Worm (Caenorhabditis elegans) whole organism, midembryonic: ENCODE measurements around the gene rtfo-1.
A peak's percentile ranks its signal among the peaks of the same experiment; 100 is the strongest.

Experiments
- flt-1 ChIP-seq: fragments of 200-800 bp; sonication (Bioruptor generic); IDR thresholded peaks from 2 replicates; pipeline ENCODE4 v1.3.6; 2022; ENCODE audit warnings: missing genetic modification characterization, missing compliant biosample characterization
- klf-2 ChIP-seq: fragments of 200-800 bp; sonication (Bioruptor generic); conservative IDR thresholded peaks from 2 replicates; pipeline ENCODE4 v1.3.6; 2022; ENCODE audit warnings: missing genetic modification reagents, missing genetic modification characterization, missing compliant biosample characterization
- med-1 ChIP-seq: sonication (generic microtip); optimal IDR thresholded peaks from 2 replicates; lab custom pipeline; 2017; ENCODE audit warnings: missing genetic modification characterization, mild to moderate bottlenecking, missing compliant biosample characterization, antibody characterized with exemption, missing genetic modification reagents; ENCODE audit not compliant: insufficient read depth
- ref-1 ChIP-seq: fragments of 200-800 bp; sonication (Bioruptor generic); conservative IDR thresholded peaks from 2 replicates; pipeline ENCODE4 v1.3.6; 2022; ENCODE audit warnings: missing genetic modification reagents, missing genetic modification characterization, missing compliant biosample characterization
- ztf-23 ChIP-seq: fragments of 200-800 bp; sonication (Bioruptor generic); IDR thresholded peaks from 2 replicates; pipeline ENCODE4 v1.3.6; 2022; ENCODE audit warnings: missing genetic modification reagents, missing genetic modification characterization, missing compliant biosample characterization

- TF ChIP-seq flt-1 (GFP tag; lab: Robert Waterston, UW) (peak; percentile 84), ztf-23 (GFP tag; lab: Robert Waterston, UW) (peak; percentile 82), med-1 (peak; percentile 89), klf-2 (GFP tag; lab: Robert Waterston, UW) (0 out of 2 replicates have a peak, but pooled peaks have one; percentile 34), ref-1 (GFP tag; lab: Robert Waterston, UW) (no peak)
Observed at ce11 chrV:9582594-9583322, at the start of gene rtfo-1.
